Worm (Caenorhabditis elegans) whole organism, dauer: ENCODE data around the gene mps-2.
"Not testable (repeated sequence)": the region's sequence is repeated elsewhere in the genome, so short reads cannot be mapped to it uniquely, and the experiment has no call there.

Experiments used
- unc-62 ChIP-seq: sonication (generic microtip); optimal IDR thresholded peaks from 2 replicates; lab custom pipeline; 2017; ENCODE audit warnings: missing biosample characterization, missing genetic modification reagents, missing genetic modification characterization

mps-2 gene

DNA sequence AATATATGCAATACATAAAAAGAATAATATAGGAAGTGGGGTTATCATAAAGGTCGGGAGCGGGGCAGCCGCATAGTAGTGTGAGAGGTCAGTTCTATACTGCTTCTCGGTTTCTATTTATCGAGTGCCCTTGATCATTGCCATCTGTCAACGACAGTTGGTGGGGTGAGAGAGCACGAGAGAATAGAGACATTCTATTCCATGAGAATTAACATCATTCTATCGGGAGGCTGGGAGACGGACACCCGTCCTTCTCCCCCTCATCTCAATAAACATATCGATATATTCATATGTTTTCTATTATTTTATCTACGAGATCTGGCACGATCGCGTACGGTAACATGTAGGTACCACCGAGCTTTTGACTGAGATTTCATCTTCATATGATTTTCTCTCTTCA is at the start of gene mps-2:
mps-2 (minus strand) TSS at position 101 of the 400 bp plus-strand sequence.
- not testable (repeated sequence) for TF ChIP-seq unc-62 (GFP tag; lab: Kevin White, UChicago)

DNA sequence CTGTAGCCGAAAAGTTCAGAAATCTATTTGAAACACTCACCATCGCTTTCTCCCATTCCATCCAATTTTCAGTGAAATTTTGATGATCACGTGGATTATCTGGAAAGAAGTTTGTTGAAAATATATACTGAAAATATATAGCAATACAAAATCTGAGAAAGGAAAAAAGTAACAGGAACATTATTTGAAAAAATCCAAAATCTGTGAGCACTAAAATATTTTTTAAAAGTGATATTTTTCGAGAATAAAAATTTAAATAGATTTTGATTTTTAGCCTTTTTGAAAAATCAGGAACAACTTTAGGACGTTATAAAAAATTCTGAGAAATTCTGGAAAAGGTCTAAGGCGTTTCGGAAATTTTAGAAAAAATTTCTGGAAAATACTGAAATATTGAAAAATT is 45.0 kb upstream of the mps-2 start, which contains the start of gene dmsr-4:
dmsr-4 (minus strand) TSS at position 101 of the 400 bp plus-strand sequence.
- no peak for TF ChIP-seq unc-62 (GFP tag; lab: Kevin White, UChicago)

DNA sequence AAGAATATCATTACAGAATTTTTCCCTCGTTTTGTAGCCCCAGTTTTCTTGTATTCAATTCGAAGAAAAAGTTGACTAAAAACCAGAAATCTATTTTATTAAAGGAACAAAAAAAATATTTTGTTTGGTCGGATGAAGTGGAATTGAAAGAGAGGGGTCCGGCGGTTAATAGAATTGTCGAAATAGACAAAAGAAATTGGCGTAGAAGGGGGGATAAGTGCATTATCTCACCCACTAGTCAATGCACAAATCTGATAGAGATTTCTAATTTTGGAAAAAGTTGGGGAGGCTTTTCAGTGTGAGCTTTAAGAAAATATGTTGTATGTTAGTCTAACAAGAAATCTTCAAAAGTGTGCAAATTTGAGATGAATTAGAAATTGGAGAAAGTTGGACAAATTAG is 42.5 kb upstream of the mps-2 start:
- no peak for TF ChIP-seq unc-62 (GFP tag; lab: Kevin White, UChicago)

DNA sequence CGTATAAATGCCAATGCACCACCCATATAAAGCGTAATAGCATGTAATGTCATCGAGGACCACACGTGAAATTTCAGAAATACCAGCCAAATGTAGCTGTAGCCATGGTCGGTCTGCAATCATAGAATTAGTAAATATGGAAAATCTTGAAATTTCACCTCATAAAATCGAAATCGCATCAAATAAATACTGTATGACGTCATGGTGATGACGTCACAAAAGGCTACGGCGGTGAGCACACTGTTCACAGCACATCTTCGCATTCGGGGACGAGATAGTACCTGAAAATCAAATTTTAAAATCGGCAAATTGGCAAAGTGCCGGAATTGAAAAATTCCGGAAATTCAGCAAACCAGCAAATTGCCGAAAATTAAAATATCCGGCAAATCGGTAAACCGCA is 37.7 kb upstream of the mps-2 start:
- TF ChIP-seq unc-62 (GFP tag; lab: Kevin White, UChicago), result no peak

DNA sequence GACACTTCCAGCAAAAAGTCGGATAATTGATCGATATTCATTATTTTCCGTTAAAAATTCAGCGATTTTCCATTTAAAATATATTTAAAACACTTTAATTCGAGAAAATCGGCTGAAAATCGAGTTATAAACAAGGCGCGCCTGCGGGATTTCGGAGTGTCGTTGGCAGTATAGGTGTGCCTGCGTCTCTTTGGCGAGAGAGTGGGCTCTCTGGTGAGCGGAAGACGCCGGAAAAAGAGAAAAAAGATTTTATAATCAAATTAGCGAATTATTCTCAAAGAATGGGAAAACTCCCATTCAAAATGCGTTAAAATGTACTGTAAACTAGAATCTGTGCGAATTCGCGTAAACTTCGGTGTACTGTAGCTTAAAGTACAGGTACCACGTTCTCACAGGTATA is 35.7 kb upstream of the mps-2 start, which contains the start of gene D1069.3:
D1069.3 (minus strand) TSS at position 158 of the 400 bp plus-strand sequence.
- no peak for TF ChIP-seq unc-62 (GFP tag; lab: Kevin White, UChicago)

DNA sequence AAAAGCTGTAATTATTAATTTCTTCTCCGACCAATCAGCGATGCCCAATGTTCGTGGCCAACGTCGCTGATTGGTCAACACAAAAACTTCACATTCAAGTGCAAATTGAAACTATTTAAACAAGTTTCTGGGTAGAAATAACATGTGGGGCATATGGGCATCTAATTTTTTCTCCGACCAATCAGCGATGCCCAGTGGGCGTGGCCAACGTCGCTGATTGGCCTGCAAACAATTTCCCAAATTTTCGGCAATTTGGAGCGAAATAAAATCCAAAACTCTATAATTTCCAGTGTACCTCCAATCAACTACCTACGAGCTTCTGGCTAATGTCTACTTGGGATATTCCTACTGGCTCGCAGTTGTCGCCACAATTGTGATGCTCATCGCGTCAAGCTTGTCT is 29.3 kb upstream of the mps-2 start:
- TF ChIP-seq unc-62 (GFP tag; lab: Kevin White, UChicago), result no peak

DNA sequence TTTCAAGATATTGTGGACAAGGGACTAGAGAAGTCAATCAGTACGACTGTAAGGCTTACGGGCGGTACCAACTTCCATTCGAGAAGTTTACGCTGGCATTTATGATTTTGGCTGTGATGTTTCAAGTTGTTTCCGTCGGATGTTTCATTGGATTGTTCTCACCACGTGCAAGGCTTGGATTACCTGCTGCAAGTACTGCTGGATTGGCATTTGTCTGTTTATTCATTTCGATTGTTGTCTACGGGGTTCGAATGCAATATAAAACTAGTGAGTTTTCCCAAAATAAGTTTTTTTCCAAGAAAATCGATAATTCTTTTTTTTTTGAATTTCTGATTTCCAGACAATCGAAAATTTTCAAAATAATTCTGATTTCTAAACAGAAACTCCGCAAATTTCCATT is 28.7 kb upstream of the mps-2 start:
- TF ChIP-seq unc-62 (GFP tag; lab: Kevin White, UChicago), result no peak

DNA sequence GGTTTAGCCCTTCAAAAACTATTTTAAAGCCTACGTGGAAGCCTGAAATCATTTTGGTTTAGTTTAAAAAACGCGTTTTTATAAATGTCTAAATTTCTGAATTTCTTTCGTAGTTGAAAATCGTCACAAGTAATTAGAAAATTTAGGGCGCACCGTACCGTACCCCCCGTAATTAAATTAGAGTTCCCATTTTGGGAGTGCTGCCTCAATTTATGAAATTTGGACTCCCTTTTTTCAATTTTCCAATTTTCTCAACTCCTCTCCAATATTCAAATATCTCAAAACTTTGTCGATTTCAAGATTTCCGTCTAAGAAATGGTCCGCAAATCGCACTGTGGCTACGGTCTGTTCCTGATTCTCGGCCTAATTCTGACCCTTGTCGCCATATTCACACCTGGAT is 28.2 kb upstream of the mps-2 start, which contains the start of gene clc-31:
clc-31 (plus strand) TSS at position 301 of the 400 bp plus-strand sequence.
- no peak for TF ChIP-seq unc-62 (GFP tag; lab: Kevin White, UChicago)

DNA sequence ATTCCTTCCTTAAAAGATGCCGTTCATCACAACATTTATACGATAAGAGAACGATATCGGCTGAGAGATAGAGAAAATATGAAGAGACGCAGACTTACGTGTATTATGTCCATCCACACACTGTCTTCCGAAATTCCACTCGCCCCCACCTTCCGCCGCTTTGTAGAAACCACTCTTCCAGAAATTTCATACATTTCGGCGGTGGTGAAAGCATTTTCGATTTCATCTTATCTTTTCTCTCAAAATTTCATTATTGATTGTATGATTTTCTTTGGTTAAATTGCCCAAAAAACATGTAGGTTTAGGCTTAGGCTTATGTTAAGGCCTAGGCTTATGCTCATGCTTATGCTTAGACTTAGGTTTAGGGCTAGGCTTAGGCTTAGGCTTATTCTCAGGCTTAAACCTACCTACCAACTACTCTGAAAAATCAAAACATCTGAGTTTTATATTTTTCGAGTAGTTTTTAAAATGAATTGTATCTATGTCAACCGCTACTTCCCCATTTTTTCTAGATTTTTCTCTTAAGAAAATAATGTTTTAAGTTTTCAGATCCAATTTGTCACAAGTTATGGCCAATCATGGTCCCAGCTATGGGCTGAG is 25.3 kb upstream of the mps-2 start, which contains the start of gene cpn-2:
cpn-2 (plus strand) TSS at position 550 of the 600 bp plus-strand sequence.
- TF ChIP-seq unc-62 (GFP tag; lab: Kevin White, UChicago), result no peak

DNA sequence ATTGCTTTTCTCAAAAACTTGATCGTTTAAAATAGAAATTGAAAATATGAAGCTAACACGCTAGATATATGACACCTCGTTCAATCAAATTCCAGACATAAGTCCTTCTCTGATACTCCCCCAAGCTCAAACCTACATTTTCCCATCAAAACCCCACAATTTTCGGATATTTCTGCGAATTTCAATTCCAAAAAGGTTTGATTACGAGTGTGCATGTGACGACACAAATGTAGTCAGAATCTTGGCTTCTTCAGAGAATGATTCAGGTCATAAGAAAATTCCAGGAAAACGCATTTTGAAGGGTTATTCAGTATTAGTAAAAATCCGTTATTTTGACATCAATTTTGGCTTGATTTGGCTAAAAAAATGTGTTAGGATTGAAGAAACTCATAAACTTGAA is 22.8 kb upstream of the mps-2 start:
- TF ChIP-seq unc-62 (GFP tag; lab: Kevin White, UChicago), result no peak

DNA sequence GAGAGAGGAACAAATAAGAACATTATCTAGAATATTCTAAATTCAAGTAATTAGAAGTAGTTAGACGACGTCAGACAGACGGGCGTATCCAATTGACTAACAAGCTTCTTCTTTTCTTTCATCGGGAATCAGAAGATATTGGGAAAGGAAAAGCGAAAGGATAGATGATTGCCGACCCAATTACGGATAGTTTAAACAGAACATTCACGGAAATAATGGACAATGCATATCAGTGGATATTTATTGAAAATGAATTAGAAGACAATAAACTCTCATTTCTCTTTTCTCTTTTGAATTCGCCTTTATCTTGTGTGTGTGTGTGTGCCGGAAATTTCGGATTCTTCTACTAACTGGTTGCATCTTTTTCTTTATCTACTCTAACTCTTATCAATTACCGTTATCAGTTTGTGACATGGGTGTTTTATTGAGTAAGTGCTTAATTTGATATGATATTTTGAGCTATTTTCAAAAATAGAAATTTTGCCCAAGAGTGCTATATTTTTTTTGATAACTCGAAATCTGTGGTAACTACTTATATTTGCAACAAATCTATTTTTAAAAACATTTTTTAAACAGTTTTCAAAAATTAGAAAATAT is 21.9 kb upstream of the mps-2 start:
- TF ChIP-seq unc-62 (GFP tag; lab: Kevin White, UChicago), result no peak

DNA sequence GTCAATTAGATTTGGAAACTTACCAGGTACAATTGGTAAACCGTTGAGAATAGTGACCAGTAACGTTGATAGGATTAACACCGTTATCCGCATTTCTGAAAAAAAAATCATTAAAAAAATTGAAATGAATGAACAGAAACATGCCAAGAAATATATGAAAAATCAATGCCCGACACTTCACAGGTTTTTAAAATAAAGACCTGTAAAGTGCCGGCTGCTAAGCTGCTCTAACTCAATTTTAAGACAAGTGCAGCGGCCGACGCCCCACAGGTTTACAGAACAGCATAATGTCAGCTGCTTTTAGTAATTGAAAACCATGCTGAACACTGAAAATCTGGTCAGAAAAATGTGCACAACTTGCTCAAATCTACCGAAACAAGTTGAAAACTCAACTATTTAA is 20.4 kb upstream of the mps-2 start, which contains the start of gene cbn-1:
cbn-1 (minus strand) TSS at position 101 of the 400 bp plus-strand sequence.
- TF ChIP-seq unc-62 (GFP tag; lab: Kevin White, UChicago), result no peak

DNA sequence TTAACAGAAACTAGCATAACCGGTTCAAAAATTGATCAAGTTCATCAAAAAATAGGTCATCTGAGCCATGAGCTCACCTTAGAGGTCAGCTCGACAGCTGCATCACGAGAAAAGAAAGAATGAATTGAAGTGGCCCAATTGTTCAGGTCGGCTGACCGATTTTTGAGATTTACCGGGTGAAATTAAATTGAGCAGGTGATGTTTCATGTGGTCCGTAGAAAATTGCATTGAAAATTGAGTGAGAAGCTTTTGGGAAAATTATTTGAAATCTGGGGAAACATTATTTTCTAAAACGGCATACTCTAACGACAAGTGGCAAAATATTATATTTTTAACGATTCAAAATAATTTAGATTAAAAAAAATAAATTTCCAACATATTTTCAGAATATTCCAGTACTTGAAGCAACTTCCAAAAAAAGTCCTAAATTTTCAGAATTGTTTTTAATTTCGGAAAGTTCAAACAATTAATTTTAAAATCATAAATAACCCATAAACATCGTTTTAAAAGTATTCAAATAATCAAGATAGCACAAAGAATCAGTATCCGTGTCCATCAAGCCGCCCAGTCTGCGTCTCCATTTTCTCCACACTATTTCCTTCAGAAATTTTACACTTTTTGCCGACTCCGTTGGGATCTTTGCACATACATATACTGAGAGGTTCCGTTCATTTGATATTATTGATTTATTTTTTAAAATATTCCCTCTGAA is 13.8 kb upstream of the mps-2 start, which contains the start of gene sgcb-1:
sgcb-1 (plus strand) TSS at position 662 of the 712 bp plus-strand sequence.
- no peak for TF ChIP-seq unc-62 (GFP tag; lab: Kevin White, UChicago)

DNA sequence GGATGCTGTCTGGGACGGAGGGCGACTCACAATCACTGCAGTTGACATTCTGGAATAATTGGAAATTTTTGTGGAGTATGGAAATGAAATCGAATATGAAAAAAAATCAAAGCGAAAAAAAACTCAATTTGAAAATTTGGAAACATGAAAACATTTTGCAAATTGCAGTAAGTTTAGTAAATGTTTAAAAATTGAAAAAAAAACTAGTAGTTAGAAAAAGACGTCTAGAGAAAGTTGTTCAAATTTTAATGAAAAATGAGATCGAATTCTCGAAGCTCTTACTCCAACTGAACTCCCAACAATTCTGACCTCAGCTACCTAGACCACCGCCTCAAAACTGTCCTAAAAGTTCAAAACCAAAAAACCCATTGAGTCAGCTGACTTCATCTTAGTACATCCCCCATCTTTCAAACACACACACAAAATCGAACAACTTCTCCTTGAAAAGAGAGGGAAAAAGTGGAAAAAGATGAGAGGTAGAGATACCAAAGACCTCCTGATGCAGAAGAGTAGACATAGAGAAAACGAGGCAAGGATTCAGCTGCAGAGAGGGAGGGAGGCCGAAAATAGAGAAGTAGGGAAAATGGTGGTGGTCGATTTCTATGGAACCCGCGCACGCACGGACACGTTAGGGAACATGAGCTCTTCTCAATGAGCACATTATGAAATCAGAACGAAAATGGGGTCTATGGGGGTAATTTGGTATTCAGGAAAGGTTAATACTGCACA is 11.2 kb upstream of the mps-2 start, which contains the start of gene K01A2.10:
K01A2.10 (minus strand) TSS at position 51 of the 729 bp plus-strand sequence.
- TF ChIP-seq unc-62 (GFP tag; lab: Kevin White, UChicago), result no peak

DNA sequence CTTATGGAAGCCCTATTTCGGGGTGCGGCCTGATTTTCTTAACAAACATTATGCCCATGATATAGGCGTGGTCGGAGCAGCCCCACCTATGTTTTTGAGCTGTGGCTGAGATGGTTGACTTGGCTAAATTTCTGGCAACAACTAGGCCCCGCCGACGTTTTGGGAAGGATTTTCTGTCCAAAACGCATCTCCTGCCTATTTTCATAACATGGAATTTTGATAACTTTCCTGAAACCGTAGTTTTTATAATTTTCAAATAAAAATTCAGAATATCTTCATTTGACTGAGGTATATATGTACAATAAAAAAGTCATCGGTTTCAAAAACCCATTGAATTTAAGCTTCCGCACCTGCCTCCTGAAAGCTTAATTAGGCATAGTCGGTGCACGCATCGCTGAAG is 9.2 kb upstream of the mps-2 start:
- TF ChIP-seq unc-62 (GFP tag; lab: Kevin White, UChicago), result no peak
